Fruit fly (Drosophila melanogaster): ENCODE results near the gene Ca-beta.
A peak's percentile ranks its signal among the peaks of the same experiment; 100 is the strongest.

Gene Ca-beta

dm6 chr2L:11203494-11204010 is at the start of gene Ca-beta (continued):
- TF ChIP-seq ac (GFP tag; optimal IDR thresholded peaks at IDR 0.05) (no peak), CG10979 (tag; optimal IDR thresholded peaks at IDR 0.05) (no peak), dati (GFP tag; IDR thresholded peaks at IDR 0.05) (no peak), Jarid2 (GFP tag; optimal IDR thresholded peaks at IDR 0.05) (no peak), Eip74EF (GFP tag; optimal IDR thresholded peaks at IDR 0.05) (no peak), CG18476 (GFP tag; optimal IDR thresholded peaks at IDR 0.05) (no peak), Awh (GFP tag; IDR thresholded peaks at IDR 0.05) (no peak), eyg (GFP tag; optimal IDR thresholded peaks at IDR 0.05) (no peak), CG10267 (tag; optimal IDR thresholded peaks at IDR 0.05) (no peak), CG8359 (GFP tag; optimal IDR thresholded peaks at IDR 0.05; ENCODE audit: borderline replicate concordance) (no peak), exex (tag; optimal IDR thresholded peaks at IDR 0.05) (no peak), CG10462 (GFP tag; optimal IDR thresholded peaks at IDR 0.05) (no peak), Oli (tag; optimal IDR thresholded peaks at IDR 0.05) (no peak), Xbp1 (GFP tag; optimal IDR thresholded peaks at IDR 0.05) (no peak), CG13287 (GFP tag; IDR thresholded peaks at IDR 0.05; ENCODE audit: partially characterized antibody) (no peak), C15 (GFP tag; IDR thresholded peaks at IDR 0.05) (no peak), p53 (GFP tag; optimal IDR thresholded peaks at IDR 0.05) (no peak), CG12942 (GFP tag; optimal IDR thresholded peaks at IDR 0.05) (no peak), org-1 (GFP tag; optimal IDR thresholded peaks at IDR 0.05) (no peak), CG18619 (GFP tag; optimal IDR thresholded peaks at IDR 0.05) (peak; percentile 22), Hey (tag; optimal IDR thresholded peaks at IDR 0.05) (peak; percentile 20), MBD-R2 (GFP tag; IDR thresholded peaks at IDR 0.05) (peak; percentile 58; the same call in 1 of the 2 replicates), ato (GFP tag; IDR thresholded peaks at IDR 0.05; ENCODE audit: partially characterized antibody) (no peak), CG10366 (GFP tag; IDR thresholded peaks at IDR 0.05) (peak; percentile 35; the same call in 1 of the 2 replicates), sima (GFP tag; optimal IDR thresholded peaks at IDR 0.05) (no peak), CG3847 (GFP tag; IDR thresholded peaks at IDR 0.05) (peak; percentile 52), CG13775 (GFP tag; optimal IDR thresholded peaks at IDR 0.05) (no peak), CG16863 (GFP tag; optimal IDR thresholded peaks at IDR 0.05) (no peak), CG14014 (GFP tag; IDR thresholded peaks at IDR 0.05) (no peak), CG34422 (GFP tag; IDR thresholded peaks at IDR 0.05) (no peak), Hr51 (GFP tag; optimal IDR thresholded peaks at IDR 0.05) (peak; percentile 29 to 43), CG2199 (GFP tag; IDR thresholded peaks at IDR 0.05) (no peak), B-H1 (GFP tag; IDR thresholded peaks at IDR 0.05) (no peak), Meics (GFP tag; optimal IDR thresholded peaks at IDR 0.05) (peak; percentile 75), CG2116 (GFP tag; optimal IDR thresholded peaks at IDR 0.05) (no peak), CG2202 (tag; optimal IDR thresholded peaks at IDR 0.05) (no peak), hkb (optimal IDR thresholded peaks at IDR 0.05) (no peak), hkb (GFP tag; IDR thresholded peaks at IDR 0.05) (no peak; the same call in 1 of the 2 replicates), CG11085 (GFP tag; IDR thresholded peaks at IDR 0.05) (peak; percentile 43; the same call in 1 of the 2 replicates), ATbp (GFP tag; optimal IDR thresholded peaks at IDR 0.05) (no peak), Ets65A (GFP tag) (peak; percentile 79), psq (GFP tag; optimal IDR thresholded peaks at IDR 0.05) (no peak), CG15696 (tag; optimal IDR thresholded peaks at IDR 0.05) (no peak), CG14860 (GFP tag; IDR thresholded peaks at IDR 0.05; ENCODE audit: partially characterized antibody) (no peak), maf-S (GFP tag; optimal IDR thresholded peaks at IDR 0.05) (no peak), CG4854 (GFP tag; optimal IDR thresholded peaks at IDR 0.05) (no peak), CG9817 (tag; optimal IDR thresholded peaks at IDR 0.05) (peak; percentile 35), sens (GFP tag) (peak; percentile 58), CG10431 (GFP tag; optimal IDR thresholded peaks at IDR 0.05) (no peak), CG2129 (GFP tag; IDR thresholded peaks at IDR 0.05; ENCODE audit: partially characterized antibody) (no peak), run (tag; optimal IDR thresholded peaks at IDR 0.05) (no peak)
